Worm (Caenorhabditis elegans) whole organism, L3 larva: ENCODE data around the gene hlh-14.

Source experiments
- ceh-9 ChIP-seq: sonication (generic microtip); optimal IDR thresholded peaks from 2 replicates; lab custom pipeline; 2018; ENCODE audit warnings: missing biosample characterization, missing genetic modification characterization
- egl-27 ChIP-seq: sonication (generic microtip); optimal IDR thresholded peaks from 4 replicates; lab custom pipeline; 2017; ENCODE audit warnings: missing biosample characterization, missing genetic modification reagents, missing genetic modification characterization
- elt-2 ChIP-seq: sonication (generic microtip); optimal IDR thresholded peaks from 2 replicates; lab custom pipeline; 2016; ENCODE audit warnings: missing genetic modification reagents, mild to moderate bottlenecking, missing genetic modification characterization, missing compliant biosample characterization
- eor-1 ChIP-seq, 2 experiments: fragments of 150-350 bp; optimal IDR thresholded peaks; 2 replicates each; lab custom pipeline; 2014 to 2018; ENCODE audit warnings: missing biosample characterization in 2 of 2, missing genetic modification characterization in 2 of 2
- jun-1 ChIP-seq: fragments of 150-350 bp; optimal IDR thresholded peaks from 2 replicates; lab custom pipeline; 2014; ENCODE audit warnings: missing biosample characterization, missing genetic modification reagents, missing genetic modification characterization
- mdl-1 ChIP-seq: fragments of 150-350 bp; optimal IDR thresholded peaks from 2 replicates; lab custom pipeline; 2014; ENCODE audit warnings: missing biosample characterization, missing genetic modification characterization
- pha-4 ChIP-seq: fragments of 150-350 bp; optimal IDR thresholded peaks from 2 replicates; lab custom pipeline; 2014; ENCODE audit warnings: missing biosample characterization, missing genetic modification reagents, missing genetic modification characterization
- pqm-1 ChIP-seq: fragments of 150-350 bp; optimal IDR thresholded peaks from 2 replicates; lab custom pipeline; 2017; ENCODE audit warnings: missing biosample characterization, missing genetic modification characterization, inconsistent platforms
- ztf-4 ChIP-seq: fragments of 150-350 bp; optimal IDR thresholded peaks from 2 replicates; lab custom pipeline; 2014; ENCODE audit warnings: missing biosample characterization, missing genetic modification characterization

DNA sequence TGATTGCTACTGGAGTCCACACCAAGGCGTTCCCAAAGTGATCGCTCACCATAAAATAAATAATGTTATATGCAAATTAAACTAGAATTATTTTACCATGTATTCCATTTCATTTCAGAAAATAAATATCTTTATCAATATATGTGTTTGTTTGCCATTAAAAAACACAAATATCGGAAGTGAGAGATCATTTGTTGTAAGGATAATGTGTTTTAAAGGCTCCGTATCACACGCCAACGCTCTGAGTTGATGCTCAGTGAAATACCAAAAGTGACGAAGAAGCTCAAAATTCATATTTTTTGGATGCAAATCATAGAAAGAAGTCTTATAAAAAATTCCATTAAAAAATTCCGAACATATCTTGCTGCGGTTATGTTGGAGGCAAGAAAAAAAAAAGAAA, 42.5 kb downstream of the hlh-14 start:
- TF ChIP-seq eor-1 (tag; optimal IDR thresholded peaks at IDR 0.05; lab: Kevin White, UChicago) (no peak), elt-2 (no peak), egl-27 (no peak), jun-1 (tag; lab: Kevin White, UChicago) (no peak), ztf-4 (tag; lab: Kevin White, UChicago) (no peak), pqm-1 (tag; lab: Kevin White, UChicago) (no peak), mdl-1 (no peak), ceh-9 (no peak), pha-4 (tag; lab: Kevin White, UChicago) (no peak)
